Worm (Caenorhabditis elegans) whole organism, late embryonic: ENCODE results near the gene T08B6.9.

ENCODE experiments used
- ama-1 ChIP-seq: fragments of 150-350 bp; optimal IDR thresholded peaks from 2 replicates; lab custom pipeline; 2014
- ceh-9 ChIP-seq: sonication (generic microtip); optimal IDR thresholded peaks from 2 replicates; lab custom pipeline; 2016; ENCODE audit warnings: mild to moderate bottlenecking, missing genetic modification characterization, inconsistent platforms, missing compliant biosample characterization
- che-1 ChIP-seq: sonication (generic microtip); optimal IDR thresholded peaks from 2 replicates; lab custom pipeline; 2016; ENCODE audit warnings: mild to moderate bottlenecking, missing genetic modification characterization, missing compliant biosample characterization
- elt-2 ChIP-seq: sonication (generic microtip); optimal IDR thresholded peaks from 2 replicates; lab custom pipeline; 2016; ENCODE audit warnings: missing genetic modification reagents, missing genetic modification characterization, missing compliant biosample characterization
- fkh-10 ChIP-seq: fragments of 150-350 bp; optimal IDR thresholded peaks from 2 replicates; lab custom pipeline; 2014; ENCODE audit warnings: missing biosample characterization, missing genetic modification reagents, missing genetic modification characterization
- hlh-6 ChIP-seq: sonication (generic microtip); optimal IDR thresholded peaks from 2 replicates; lab custom pipeline; 2016; ENCODE audit warnings: missing genotype, missing genetic modification characterization, missing compliant biosample characterization
- nfya-1 ChIP-seq: sonication (generic microtip); optimal IDR thresholded peaks from 2 replicates; lab custom pipeline; 2017; ENCODE audit warnings: missing genetic modification characterization, mild to moderate bottlenecking, missing compliant biosample characterization, antibody characterized with exemption, moderate library complexity
- pag-3 ChIP-seq: sonication (generic microtip); optimal IDR thresholded peaks from 2 replicates; lab custom pipeline; 2016; ENCODE audit warnings: missing compliant biosample characterization, missing genetic modification characterization, borderline replicate concordance
- pat-9 ChIP-seq: fragments of 200-800 bp; sonication (Bioruptor generic); optimal IDR thresholded peaks from 2 replicates; lab custom pipeline; 2018; ENCODE audit warnings: mild to moderate bottlenecking, missing genetic modification characterization, moderate library complexity, missing compliant biosample characterization
- pqm-1 ChIP-seq: sonication (generic microtip); optimal IDR thresholded peaks from 2 replicates; lab custom pipeline; 2016; ENCODE audit warnings: missing genetic modification characterization, missing compliant biosample characterization
- tbx-2 ChIP-seq: sonication (generic microtip); optimal IDR thresholded peaks from 2 replicates; lab custom pipeline; 2016; ENCODE audit warnings: missing genetic modification characterization, missing compliant biosample characterization
- ttx-3 ChIP-seq: sonication (generic microtip); optimal IDR thresholded peaks from 2 replicates; lab custom pipeline; 2016; ENCODE audit warnings: missing genetic modification reagents, missing genetic modification characterization, missing compliant biosample characterization

- TF ChIP-seq nfya-1 (no peak), pqm-1 (tag; lab: Kevin White, UChicago) (no peak), elt-2 (tag; lab: Kevin White, UChicago) (no peak), ttx-3 (tag; lab: Kevin White, UChicago) (no peak), pat-9 (no peak), hlh-6 (tag; lab: Kevin White, UChicago) (no peak), fkh-10 (GFP tag; lab: Kevin White, UChicago) (no peak), pag-3 (tag; lab: Kevin White, UChicago) (no peak), ama-1 (lab: Kevin White, UChicago) (no peak), ceh-9 (tag; lab: Kevin White, UChicago) (no peak), tbx-2 (tag; lab: Kevin White, UChicago) (no peak), che-1 (tag; lab: Kevin White, UChicago) (no peak)
These were observed 5.2 kb upstream of the T08B6.9 start for ce11 chrIV:4885435-4885834.
